Fruit fly (Drosophila melanogaster): ENCODE results near the gene twit.
A peak's percentile ranks its signal among the peaks of the same experiment; 100 is the strongest.

The twit gene

DNA sequence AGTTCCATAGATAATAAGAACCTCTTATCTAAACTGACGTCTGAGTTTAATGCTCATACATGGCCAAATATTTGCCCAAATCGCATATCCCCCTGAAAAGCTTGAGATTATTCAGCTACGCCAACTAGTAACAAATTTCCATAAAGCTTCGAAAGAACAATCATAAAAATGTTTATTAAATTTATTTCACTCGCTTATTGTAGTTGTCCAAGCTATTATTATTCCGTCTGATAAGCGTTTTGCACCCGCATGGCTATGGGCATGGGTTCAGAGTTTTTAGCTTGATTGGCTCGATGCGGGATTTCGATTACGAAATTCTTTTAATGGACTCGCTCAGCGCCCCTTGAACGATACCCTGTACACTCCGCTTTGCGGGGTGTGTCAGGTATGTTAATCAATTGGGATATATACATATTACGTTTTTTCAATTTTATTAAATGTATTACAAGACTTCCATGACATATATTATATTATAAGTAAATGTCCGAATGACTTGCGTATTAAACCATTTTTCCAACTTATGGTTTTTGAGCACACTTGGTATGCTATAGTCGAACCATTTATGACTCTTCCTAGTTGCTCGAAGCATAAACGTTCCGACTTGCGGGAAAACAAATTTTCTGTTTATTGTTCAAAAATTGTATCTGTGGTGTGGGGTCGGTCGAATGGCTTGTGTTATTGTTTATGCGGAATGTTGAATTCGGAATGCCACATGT, 46.6 kb upstream of the twit start (continued):
- TF ChIP-seq ato (GFP tag; IDR thresholded peaks at IDR 0.05; ENCODE audit: partially characterized antibody): peak; percentile 49; the same call in 1 of the 2 replicates
- TF ChIP-seq Stat92E (GFP tag; optimal IDR thresholded peaks at IDR 0.05): peak in 1 of 3 experiments; percentile 87
- peak; percentile 68 for TF ChIP-seq ash1 (GFP tag; optimal IDR thresholded peaks at IDR 0.05)
- TF ChIP-seq CG1602 (GFP tag; optimal IDR thresholded peaks at IDR 0.05): peak; percentile 94
- peak; percentile 96 for TF ChIP-seq CG17361 (GFP tag; IDR thresholded peaks at IDR 0.05)
- peak; percentile 71 for TF ChIP-seq Scr (GFP tag; IDR thresholded peaks at IDR 0.05; ENCODE audit: partially characterized antibody)
- TF ChIP-seq CG1529 (GFP tag; optimal IDR thresholded peaks at IDR 0.05): peak; percentile 94
- TF ChIP-seq cwo (GFP tag; optimal IDR thresholded peaks at IDR 0.05): peak; percentile 95
- TF ChIP-seq trem (tag; optimal IDR thresholded peaks at IDR 0.05): peak; percentile 86
- TF ChIP-seq lab (GFP tag; optimal IDR thresholded peaks at IDR 0.05): peak; percentile 98
- TF ChIP-seq CG33557 (GFP tag; optimal IDR thresholded peaks at IDR 0.05): peak; percentile 78
- peak; percentile 71; the same call in 2 of the 3 replicates for TF ChIP-seq sr (GFP tag; IDR thresholded peaks at IDR 0.05)
- TF ChIP-seq Abd-B (GFP tag; optimal IDR thresholded peaks at IDR 0.05): peak; percentile 94
- peak; percentile 63 for TF ChIP-seq Dad (GFP tag; optimal IDR thresholded peaks at IDR 0.05)
- peak; percentile 86 for TF ChIP-seq CG17612 (GFP tag; IDR thresholded peaks at IDR 0.05)
- peak; percentile 55 for TF ChIP-seq pnt (GFP tag; optimal IDR thresholded peaks at IDR 0.05)
- peak; percentile 73 for TF ChIP-seq CG2116 (GFP tag; optimal IDR thresholded peaks at IDR 0.05)
- peak; percentile 94 for TF ChIP-seq Blimp-1 (GFP tag; optimal IDR thresholded peaks at IDR 0.05)
- peak; percentile 83 for TF ChIP-seq HLH54F (GFP tag; optimal IDR thresholded peaks at IDR 0.05)
- TF ChIP-seq Six4 (GFP tag; optimal IDR thresholded peaks at IDR 0.05): peak; percentile 88
- peak; percentile 88 for TF ChIP-seq ham (GFP tag; IDR thresholded peaks at IDR 0.05)
- TF ChIP-seq abd-A (tag; optimal IDR thresholded peaks at IDR 0.05): peak; percentile 92
- TF ChIP-seq CG10209 (GFP tag; optimal IDR thresholded peaks at IDR 0.05): peak; percentile 96
- TF ChIP-seq CG7357 (GFP tag; IDR thresholded peaks at IDR 0.05): peak; percentile 90
- peak; percentile 40 for TF ChIP-seq NK7.1 (GFP tag; optimal IDR thresholded peaks at IDR 0.05)
- TF ChIP-seq Dbx (GFP tag; IDR thresholded peaks at IDR 0.05): peak; percentile 96
- peak; percentile 89 for TF ChIP-seq kah (GFP tag; optimal IDR thresholded peaks at IDR 0.05)
- TF ChIP-seq CG31365 (tag; optimal IDR thresholded peaks at IDR 0.05): peak; percentile 78
- TF ChIP-seq Antp (GFP tag; optimal IDR thresholded peaks at IDR 0.05): peak; percentile 17
- TF ChIP-seq H2.0 (GFP tag; IDR thresholded peaks at IDR 0.05): peak; percentile 93
- TF ChIP-seq Dek (tag; optimal IDR thresholded peaks at IDR 0.05): peak; percentile 95
- TF ChIP-seq CG14860 (GFP tag; IDR thresholded peaks at IDR 0.05; ENCODE audit: partially characterized antibody): peak; percentile 87
- TF ChIP-seq inv (GFP tag; IDR thresholded peaks at IDR 0.05; ENCODE audit: partially characterized antibody): peak; percentile 73
- peak; percentile 96 for TF ChIP-seq ci (GFP tag; IDR thresholded peaks at IDR 0.05)
- TF ChIP-seq Nf-YA (GFP tag; IDR thresholded peaks at IDR 0.05): peak; percentile 87
- TF ChIP-seq C15 (GFP tag; IDR thresholded peaks at IDR 0.05): peak; percentile 90
- TF ChIP-seq pum (GFP tag; optimal IDR thresholded peaks at IDR 0.05): no peak
- TF ChIP-seq sim (GFP tag; IDR thresholded peaks at IDR 0.05): peak; percentile 81
- TF ChIP-seq CG13775 (GFP tag; optimal IDR thresholded peaks at IDR 0.05): peak; percentile 94
- peak; percentile 97 for TF ChIP-seq CG15269 (tag; optimal IDR thresholded peaks at IDR 0.05)
- TF ChIP-seq dati (GFP tag; IDR thresholded peaks at IDR 0.05): peak; percentile 71
- TF ChIP-seq CG11504 (tag; optimal IDR thresholded peaks at IDR 0.05): peak; percentile 95
- TF ChIP-seq Dip2 (GFP tag; IDR thresholded peaks at IDR 0.05): peak; percentile 61
- TF ChIP-seq Deaf1 (tag; optimal IDR thresholded peaks at IDR 0.05): peak; percentile 81
- peak; percentile 64 for TF ChIP-seq CG3995 (GFP tag; optimal IDR thresholded peaks at IDR 0.05)
- TF ChIP-seq eyg (GFP tag; optimal IDR thresholded peaks at IDR 0.05): no peak
- TF ChIP-seq zen2 (GFP tag; IDR thresholded peaks at IDR 0.05; ENCODE audit: partially characterized antibody): no peak
- peak; percentile 64 for TF ChIP-seq emc (GFP tag; optimal IDR thresholded peaks at IDR 0.05)
- TF ChIP-seq HLH3B (GFP tag; IDR thresholded peaks at IDR 0.05): peak; percentile 91

All from whole organism, embryonic.